Fruit fly (Drosophila melanogaster) whole organism, prepupa: ENCODE results near the gene lmgB.
A peak's percentile ranks its signal among the peaks of the same experiment; 100 is the strongest.

Source experiments
- CG8319 ChIP-seq: fragments of 200-800 bp; sonication (Bioruptor generic); optimal IDR thresholded peaks from 3 replicates; lab custom pipeline; 2016; ENCODE audit warnings: missing biosample characterization, missing genetic modification characterization
- Ets96B ChIP-seq: fragments of 200-800 bp; optimal IDR thresholded peaks from 2 replicates; lab custom pipeline; 2019; ENCODE audit warnings: missing biosample characterization, mild to moderate bottlenecking, missing genetic modification characterization, moderate library complexity
- acj6 ChIP-seq: fragments of 200-800 bp; sonication (Bioruptor generic); optimal IDR thresholded peaks from 3 replicates; lab custom pipeline; 2016; ENCODE audit warnings: missing biosample characterization, missing genetic modification characterization
- dac ChIP-seq: fragments of 200-800 bp; sonication (Bioruptor generic); optimal IDR thresholded peaks from 2 replicates; lab custom pipeline; 2017; ENCODE audit warnings: missing biosample characterization, mild to moderate bottlenecking, missing genetic modification characterization

dm6 chr2L:8572900-8573299, 44.5 kb upstream of the lmgB start:
- TF ChIP-seq acj6 (GFP tag; lab: Kevin White, UChicago), result peak; percentile 70
- no peak for TF ChIP-seq dac (GFP tag; lab: Kevin White, UChicago)
- TF ChIP-seq CG8319 (GFP tag; lab: Kevin White, UChicago), result no peak
- peak; percentile 72 for TF ChIP-seq Ets96B (tag; lab: Kevin White, UChicago)
